Worm (Caenorhabditis elegans): ENCODE results near the gene gpd-3.

DNA sequence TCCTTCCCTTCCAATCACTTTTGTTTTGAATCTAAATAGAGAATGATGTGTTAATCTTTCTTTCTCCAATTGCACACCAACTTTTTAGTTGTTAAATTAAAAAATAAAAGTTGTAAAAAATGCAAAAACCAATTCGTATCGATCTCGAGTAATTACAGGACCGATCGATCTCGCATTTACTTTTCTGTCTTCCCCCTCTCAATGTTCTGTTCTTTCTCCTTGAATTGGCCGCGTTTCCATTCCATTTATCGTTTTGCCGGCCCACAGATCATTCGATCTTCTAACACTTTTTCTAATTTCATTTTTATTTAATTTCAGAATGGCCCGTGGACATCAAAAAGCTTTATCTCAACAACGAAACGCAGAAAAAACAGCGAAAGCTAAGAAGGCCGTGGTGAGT, 22.0 kb upstream of the gpd-3 start, which contains the start of gene K10B3.1:
- TF ChIP-seq sdz-12 (GFP tag; optimal IDR thresholded peaks at IDR 0.05) (no peak), nhr-102 (tag; optimal IDR thresholded peaks at IDR 0.05) (no peak)
